Fruit fly (Drosophila melanogaster): ENCODE data around the gene Hmbs.

DNA sequence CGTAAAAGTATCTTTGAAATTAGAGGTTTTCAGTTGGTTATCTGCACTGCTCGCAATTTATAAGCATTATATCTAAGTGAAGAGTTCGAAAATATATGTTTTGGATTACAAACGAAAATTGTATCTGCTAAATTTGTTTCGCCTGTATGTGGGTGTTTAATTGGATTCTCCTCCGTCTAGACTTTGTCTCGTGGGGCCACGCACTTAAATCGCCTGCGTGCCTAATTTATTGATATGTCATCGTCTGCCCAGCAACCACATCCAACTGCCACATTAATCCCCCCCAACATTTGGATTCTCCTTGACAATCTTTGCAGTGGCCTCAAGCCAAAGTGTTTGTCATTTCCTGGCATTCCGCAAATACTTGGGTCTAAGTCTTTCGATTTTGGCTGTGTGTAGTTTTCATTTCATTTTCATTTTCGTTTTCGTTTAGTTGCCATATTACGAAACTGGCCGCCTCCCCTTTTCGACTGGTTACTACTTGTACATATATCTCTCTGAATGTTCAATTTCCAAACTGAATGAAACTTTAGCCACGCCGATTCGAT lies 43.5 kb downstream of the Hmbs start:
- TF ChIP-seq fru (GFP tag; optimal IDR thresholded peaks at IDR 0.05): no peak
- TF ChIP-seq sv (GFP tag; optimal IDR thresholded peaks at IDR 0.05): no peak
- no peak for TF ChIP-seq usp (GFP tag; optimal IDR thresholded peaks at IDR 0.05)
- no peak for TF ChIP-seq Abd-B (GFP tag; optimal IDR thresholded peaks at IDR 0.05)
- TF ChIP-seq Jra (GFP tag; optimal IDR thresholded peaks at IDR 0.05): no peak
- no peak for TF ChIP-seq Hr78 (GFP tag; optimal IDR thresholded peaks at IDR 0.05)
- no peak for TF ChIP-seq h (GFP tag; optimal IDR thresholded peaks at IDR 0.05)
- no peak for TF ChIP-seq OdsH (GFP tag; optimal IDR thresholded peaks at IDR 0.05)
- TF ChIP-seq Myc (optimal IDR thresholded peaks at IDR 0.05): no peak
- TF ChIP-seq dmrt93B (GFP tag; optimal IDR thresholded peaks at IDR 0.05): no peak
- no peak for TF ChIP-seq CrebA (GFP tag; optimal IDR thresholded peaks at IDR 0.05; ENCODE audit: borderline replicate concordance)
- no peak for TF ChIP-seq br (GFP tag; optimal IDR thresholded peaks at IDR 0.05)
- no peak for TF ChIP-seq pan (optimal IDR thresholded peaks at IDR 0.05)

All from whole organism, wandering third instar larva.